Worm (Caenorhabditis elegans) whole organism, L4 larva: ENCODE measurements around the gene B0302.2.

Experiments
- aha-1 ChIP-seq: fragments of 150-350 bp; peaks from one replicate; lab custom pipeline; 2014; ENCODE audit warnings: missing biosample characterization, missing genetic modification characterization
- ceh-62 ChIP-seq: sonication (generic microtip); optimal IDR thresholded peaks from 2 replicates; lab custom pipeline; 2017; ENCODE audit warnings: missing biosample characterization, missing genetic modification characterization
- daf-8 ChIP-seq: fragments of 200-800 bp; sonication (Bioruptor generic); IDR thresholded peaks from 2 replicates; pipeline ENCODE4 v1.3.6; 2022; ENCODE audit warnings: missing genetic modification characterization, missing compliant biosample characterization
- dpl-1 ChIP-seq: fragments of 150-350 bp; optimal IDR thresholded peaks from 2 replicates; lab custom pipeline; 2014; ENCODE audit warnings: missing biosample characterization, missing genetic modification reagents, missing genetic modification characterization
- egl-27 ChIP-seq: sonication (generic microtip); optimal IDR thresholded peaks from 3 replicates; lab custom pipeline; 2017; ENCODE audit warnings: missing biosample characterization, missing genetic modification reagents, missing genetic modification characterization
- jun-1 ChIP-seq: fragments of 150-350 bp; optimal IDR thresholded peaks from 2 replicates; lab custom pipeline; 2014; ENCODE audit warnings: missing biosample characterization, missing genetic modification reagents, missing genetic modification characterization
- madf-5 ChIP-seq, 2 experiments: fragments of 200-800 bp; sonication (Bioruptor generic); IDR thresholded peaks; 2 replicates each; pipeline ENCODE4 v1.3.6; 2022; ENCODE audit warnings: missing compliant biosample characterization in 2 of 2, missing genetic modification characterization in 2 of 2
- skn-1 ChIP-seq: fragments of 150-350 bp; optimal IDR thresholded peaks from 2 replicates; lab custom pipeline; 2014; ENCODE audit warnings: missing biosample characterization, missing genetic modification characterization
- unc-62 ChIP-seq, 3 experiments: fragments of 150-350 bp in 1 of 3; sonication (generic microtip); optimal IDR thresholded peaks in 2 of 3; peaks in 1 of 3; 1 replicate in 1 of 3; 2 replicates in 2 of 3; lab custom pipeline; 2014 to 2017; ENCODE audit warnings: missing biosample characterization in 3 of 3, missing genetic modification characterization in 3 of 3, missing genetic modification reagents in 3 of 3, missing genotype in 1 of 3
- vab-7 ChIP-seq: fragments of 200-800 bp; sonication (Bioruptor generic); IDR thresholded peaks from 2 replicates; pipeline ENCODE4 v1.3.6; 2022; ENCODE audit warnings: missing genetic modification reagents, missing genetic modification characterization, missing compliant biosample characterization
- zfp-2 ChIP-seq: sonication (generic microtip); optimal IDR thresholded peaks from 2 replicates; lab custom pipeline; 2016; ENCODE audit warnings: mild to moderate bottlenecking, missing genetic modification characterization, missing compliant biosample characterization

- TF ChIP-seq zfp-2 (no peak), aha-1 (tag; lab: Kevin White, UChicago) (no peak), egl-27 (tag; lab: Kevin White, UChicago) (no peak), madf-5 (GFP tag; IDR thresholded peaks at IDR 0.05; lab: Robert Waterston, UW) (no peak), dpl-1 (no peak), unc-62 (GFP tag; optimal IDR thresholded peaks at IDR 0.05 in 1 of 2; lab: Kevin White, UChicago) (no peak), unc-62 (tag; optimal IDR thresholded peaks at IDR 0.05; lab: Kevin White, UChicago) (no peak), ceh-62 (tag; lab: Kevin White, UChicago) (no peak), skn-1 (tag; lab: Kevin White, UChicago) (no peak), daf-8 (GFP tag; lab: Robert Waterston, UW) (no peak), vab-7 (GFP tag; lab: Robert Waterston, UW) (no peak), jun-1 (tag; lab: Kevin White, UChicago) (no peak)
Observed at ce11 chrX:17157868-17158267, 20.5 kb upstream of the B0302.2 start, which contains the start of gene npr-21.
